Worm (Caenorhabditis elegans): ENCODE data around the gene F49H12.2.

DNA sequence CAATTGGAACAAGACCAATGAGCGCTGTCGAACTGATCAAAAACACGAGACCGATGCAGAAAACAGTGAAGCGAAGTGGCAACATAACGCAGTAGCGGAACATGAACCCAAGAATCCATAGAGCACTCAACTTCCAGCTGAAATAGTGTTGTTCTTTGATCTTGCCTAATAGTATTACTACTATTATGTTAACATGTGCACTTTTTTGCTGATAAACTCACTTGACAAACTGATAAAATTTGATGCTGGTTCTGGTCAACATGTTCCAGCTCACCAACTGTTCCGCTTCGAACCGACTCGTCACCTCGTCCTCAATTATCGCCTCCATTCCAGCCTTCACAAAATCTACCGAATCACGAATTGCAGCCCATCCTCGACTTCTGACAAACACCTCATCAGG, 16.8 kb upstream of the F49H12.2 start:
- no peak for TF ChIP-seq C17E4.6 (GFP tag; IDR thresholded peaks at IDR 0.05)
- TF ChIP-seq F10E7.11 (tag; optimal IDR thresholded peaks at IDR 0.05) = no peak
- TF ChIP-seq nfya-1 (tag; optimal IDR thresholded peaks at IDR 0.05; ENCODE audit: borderline replicate concordance, insufficient read depth) = no peak
- TF ChIP-seq F37B4.10 (GFP tag; IDR thresholded peaks at IDR 0.05) = no peak
- TF ChIP-seq repo-1 (tag; optimal IDR thresholded peaks at IDR 0.05) = no peak
- no peak for TF ChIP-seq him-1 (tag; optimal IDR thresholded peaks at IDR 0.05)
- no peak for TF ChIP-seq rec-8 (tag; optimal IDR thresholded peaks at IDR 0.05)
- no peak for TF ChIP-seq nhr-27 (tag; optimal IDR thresholded peaks at IDR 0.05)
- TF ChIP-seq tbp1 (GFP tag; optimal IDR thresholded peaks at IDR 0.05) = no peak
- no peak for TF ChIP-seq ama-1 (optimal IDR thresholded peaks at IDR 0.05)
- TF ChIP-seq ama-1 (GFP tag; optimal IDR thresholded peaks at IDR 0.05) = no peak
- no peak for TF ChIP-seq snpc-3.4 (tag; optimal IDR thresholded peaks at IDR 0.05)

All from whole organism, young adult.